Fruit fly (Drosophila melanogaster) whole organism: ENCODE results near the gene Sirt4.

Experiments used
- CG8478 ChIP-seq: fragments of >200 bp; optimal IDR thresholded peaks from 2 replicates; lab custom pipeline; 2018; ENCODE audit warnings: inconsistent platforms
- EcR ChIP-seq, 2 experiments: fragments of >200 bp; optimal IDR thresholded peaks; 2 replicates each; lab custom pipeline; 2017; ENCODE audit warnings: missing biosample characterization in 2 of 2, missing genetic modification characterization in 2 of 2, missing genetic modification reagents in 2 of 2
- psq ChIP-seq: fragments of >200 bp; optimal IDR thresholded peaks from 2 replicates; lab custom pipeline; 2017
- usp ChIP-seq: fragments of >200 bp; optimal IDR thresholded peaks from 2 replicates; lab custom pipeline; 2017; ENCODE audit warnings: missing biosample characterization, missing genetic modification characterization, mixed read lengths

dm6 chrX:5638588-5638987 lies 27.2 kb downstream of the Sirt4 start:
- TF ChIP-seq psq (lab: Kevin White, UChicago) (no peak), CG8478 (lab: Kevin White, UChicago) (no peak), EcR (GFP tag; optimal IDR thresholded peaks at IDR 0.05; lab: Kevin White, UChicago) (no peak), usp (GFP tag; lab: Kevin White, UChicago) (no peak)
